Worm (Caenorhabditis elegans) whole organism, L2 larva: ENCODE data around the gene clec-147.

Source experiments
- C34F6.9 ChIP-seq: fragments of 150-350 bp; optimal IDR thresholded peaks from 2 replicates; lab custom pipeline; 2014; ENCODE audit warnings: missing biosample characterization, missing genetic modification characterization
- F13H6.1 ChIP-seq: sonication (generic microtip); optimal IDR thresholded peaks from 2 replicates; lab custom pipeline; 2016; ENCODE audit warnings: missing genetic modification characterization, missing compliant biosample characterization
- R02D3.7 ChIP-seq: fragments of 150-350 bp; optimal IDR thresholded peaks from 2 replicates; lab custom pipeline; 2014; ENCODE audit warnings: missing biosample characterization, missing genetic modification characterization
- ZK546.5 ChIP-seq: sonication (generic microtip); optimal IDR thresholded peaks from 2 replicates; lab custom pipeline; 2017; ENCODE audit warnings: missing biosample characterization, missing genetic modification characterization
- alr-1 ChIP-seq: fragments of 150-350 bp; optimal IDR thresholded peaks from 2 replicates; lab custom pipeline; 2014; ENCODE audit warnings: missing biosample characterization, missing genetic modification characterization
- ama-1 ChIP-seq: fragments of 150-350 bp; optimal IDR thresholded peaks from 2 replicates; lab custom pipeline; 2018; ENCODE audit warnings: inconsistent platforms
- blmp-1 ChIP-seq: sonication (generic microtip); optimal IDR thresholded peaks from 2 replicates; lab custom pipeline; 2017; ENCODE audit warnings: missing genetic modification characterization, mild to moderate bottlenecking, missing compliant biosample characterization, antibody characterized with exemption, moderate library complexity; ENCODE audit not compliant: insufficient read depth
- ceh-16 ChIP-seq: fragments of 150-350 bp; optimal IDR thresholded peaks from 2 replicates; lab custom pipeline; 2014; ENCODE audit warnings: missing biosample characterization, missing genetic modification characterization
- ceh-82 ChIP-seq: fragments of 150-350 bp; optimal IDR thresholded peaks from 2 replicates; lab custom pipeline; 2014; ENCODE audit warnings: missing biosample characterization, missing genetic modification characterization
- crh-2 ChIP-seq: sonication (generic microtip); optimal IDR thresholded peaks from 2 replicates; lab custom pipeline; 2017; ENCODE audit warnings: missing biosample characterization, missing genetic modification characterization
- dmd-4 ChIP-seq: sonication (generic microtip); optimal IDR thresholded peaks from 2 replicates; lab custom pipeline; 2017; ENCODE audit warnings: missing biosample characterization, missing genetic modification characterization
- elt-1 ChIP-seq: fragments of 150-350 bp; optimal IDR thresholded peaks from 2 replicates; lab custom pipeline; 2014; ENCODE audit warnings: missing biosample characterization, missing genetic modification characterization
- elt-3 ChIP-seq: sonication (generic microtip); optimal IDR thresholded peaks from 2 replicates; lab custom pipeline; 2017; ENCODE audit warnings: missing biosample characterization, missing genetic modification characterization
- fos-1 ChIP-seq: fragments of 150-350 bp; optimal IDR thresholded peaks from 2 replicates; lab custom pipeline; 2014; ENCODE audit warnings: missing biosample characterization, missing genetic modification characterization
- gmeb-1 ChIP-seq: fragments of 150-350 bp; optimal IDR thresholded peaks from 2 replicates; lab custom pipeline; 2014; ENCODE audit warnings: missing biosample characterization, missing genetic modification characterization
- lin-11 ChIP-seq: fragments of 150-350 bp; sonication (generic microtip); optimal IDR thresholded peaks from 2 replicates; lab custom pipeline; 2014; ENCODE audit warnings: missing biosample characterization, missing genetic modification characterization, inconsistent platforms, mixed read lengths
- lin-13 ChIP-seq: fragments of 150-350 bp; optimal IDR thresholded peaks from 2 replicates; lab custom pipeline; 2014; ENCODE audit warnings: missing biosample characterization, missing genetic modification reagents, missing genetic modification characterization
- lin-39 ChIP-seq: fragments of 150-350 bp; optimal IDR thresholded peaks from 2 replicates; lab custom pipeline; 2014; ENCODE audit warnings: missing biosample characterization, missing genetic modification reagents, missing genetic modification characterization
- mbf-1 ChIP-seq: sonication (generic microtip); optimal IDR thresholded peaks from 2 replicates; lab custom pipeline; 2017; ENCODE audit warnings: missing biosample characterization, missing genetic modification characterization
- nhr-11 ChIP-seq: fragments of 150-350 bp; optimal IDR thresholded peaks from 2 replicates; lab custom pipeline; 2014; ENCODE audit warnings: missing biosample characterization, missing genetic modification characterization
- nhr-12 ChIP-seq: fragments of 150-350 bp; optimal IDR thresholded peaks from 2 replicates; lab custom pipeline; 2014; ENCODE audit warnings: missing biosample characterization, missing genetic modification characterization
- nhr-129 ChIP-seq: fragments of 150-350 bp; optimal IDR thresholded peaks from 2 replicates; lab custom pipeline; 2014; ENCODE audit warnings: missing biosample characterization, missing genetic modification characterization
- nhr-23 ChIP-seq: fragments of 150-350 bp; optimal IDR thresholded peaks from 2 replicates; lab custom pipeline; 2014; ENCODE audit warnings: missing biosample characterization, missing genetic modification reagents, missing genetic modification characterization
- nhr-25 ChIP-seq: fragments of 150-350 bp; sonication (generic microtip); optimal IDR thresholded peaks from 3 replicates; lab custom pipeline; 2014; ENCODE audit warnings: missing biosample characterization, missing genetic modification characterization
- nhr-6 ChIP-seq: fragments of 150-350 bp; optimal IDR thresholded peaks from 2 replicates; lab custom pipeline; 2014; ENCODE audit warnings: missing biosample characterization, missing genetic modification characterization
- nhr-77 ChIP-seq: fragments of 150-350 bp; optimal IDR thresholded peaks from 2 replicates; lab custom pipeline; 2014; ENCODE audit warnings: missing biosample characterization, missing genetic modification characterization
- peb-1 ChIP-seq: fragments of 150-350 bp; optimal IDR thresholded peaks from 2 replicates; lab custom pipeline; 2014; ENCODE audit warnings: missing biosample characterization, missing genetic modification characterization
- sem-4 ChIP-seq: fragments of 150-350 bp; optimal IDR thresholded peaks from 2 replicates; lab custom pipeline; 2014; ENCODE audit warnings: missing biosample characterization, missing genetic modification reagents, missing genetic modification characterization
- skn-1 ChIP-seq: sonication (generic microtip); optimal IDR thresholded peaks from 2 replicates; lab custom pipeline; 2017; ENCODE audit warnings: missing biosample characterization, missing genetic modification characterization
- sma-3 ChIP-seq: sonication (generic microtip); optimal IDR thresholded peaks from 2 replicates; lab custom pipeline; 2016; ENCODE audit warnings: missing genetic modification reagents, missing genetic modification characterization, missing compliant biosample characterization
- sma-9 ChIP-seq, 2 experiments: fragments of 150-350 bp in 1 of 2; sonication (generic microtip) in 1 of 2; optimal IDR thresholded peaks; 2 replicates each; lab custom pipeline; 2014 to 2016; ENCODE audit warnings: missing genetic modification characterization in 2 of 2, mild to moderate bottlenecking in 1 of 2, missing biosample characterization in 1 of 2, missing compliant biosample characterization in 1 of 2, missing genetic modification reagents in 1 of 2, moderate library complexity in 1 of 2
- snpc-4 ChIP-seq: fragments of 150-350 bp; optimal IDR thresholded peaks from 2 replicates; lab custom pipeline; 2014; ENCODE audit warnings: missing biosample characterization, missing genetic modification characterization
- unc-39 ChIP-seq: fragments of 150-350 bp; optimal IDR thresholded peaks from 2 replicates; lab custom pipeline; 2014; ENCODE audit warnings: missing biosample characterization, missing genetic modification characterization
- unc-62 ChIP-seq: fragments of 150-350 bp; optimal IDR thresholded peaks from 2 replicates; lab custom pipeline; 2014; ENCODE audit warnings: missing biosample characterization, missing genetic modification reagents, missing genetic modification characterization
- zag-1 ChIP-seq: fragments of 150-350 bp; optimal IDR thresholded peaks from 2 replicates; lab custom pipeline; 2014; ENCODE audit warnings: missing biosample characterization, missing genetic modification characterization

Gene clec-147

ce11 chrII:14537728-14538127, at the start of gene clec-147, which contains the start of gene C04H5.7:
clec-147 (minus strand) TSS chrII:14537828.
C04H5.7 (plus strand) TSS chrII:14537946.
- TF ChIP-seq nhr-23 (tag; lab: Kevin White, UChicago) (no peak), nhr-12 (tag; lab: Kevin White, UChicago) (no peak), lin-11 (tag; lab: Kevin White, UChicago) (no peak), nhr-77 (tag; lab: Kevin White, UChicago) (no peak)

- TF ChIP-seq dmd-4: no peak
- no peak for TF ChIP-seq ama-1 (lab: Kevin White, UChicago)
- no peak for TF ChIP-seq skn-1 (tag; lab: Kevin White, UChicago)
- no peak for TF ChIP-seq lin-13 (GFP tag; lab: Kevin White, UChicago)
- no peak for TF ChIP-seq nhr-129
These were observed 49.8 kb upstream of the clec-147 start, which contains the start of gene C01G12.5 for ce11 chrII:14587407-14587806. C01G12.5 (minus strand) TSS chrII:14587507.

ce11 chrII:14582206-14582605, 44.6 kb upstream of the clec-147 start, which contains the start of gene C01G12.3:
C01G12.3 (minus strand) TSS chrII:14582306.
- TF ChIP-seq sem-4 (tag; lab: Kevin White, UChicago) (no peak), ceh-82 (tag; lab: Kevin White, UChicago) (no peak), nhr-129 (no peak), gmeb-1 (tag; lab: Kevin White, UChicago) (no peak), lin-39 (no peak), unc-39 (tag; lab: Kevin White, UChicago) (no peak), lin-13 (GFP tag; lab: Kevin White, UChicago) (no peak), ceh-16 (tag; lab: Kevin White, UChicago) (no peak), elt-3 (tag; lab: Kevin White, UChicago) (no peak), fos-1 (tag; lab: Kevin White, UChicago) (no peak), nhr-11 (tag; lab: Kevin White, UChicago) (no peak), blmp-1 (tag; lab: Kevin White, UChicago) (no peak), skn-1 (tag; lab: Kevin White, UChicago) (no peak), nhr-23 (tag; lab: Kevin White, UChicago) (no peak)

- TF ChIP-seq nhr-11 (tag; lab: Kevin White, UChicago) (no peak), peb-1 (tag; lab: Kevin White, UChicago) (no peak), ceh-82 (tag; lab: Kevin White, UChicago) (no peak), crh-2 (no peak), nhr-23 (tag; lab: Kevin White, UChicago) (no peak), ama-1 (lab: Kevin White, UChicago) (no peak), snpc-4 (tag; lab: Kevin White, UChicago) (no peak), ZK546.5 (tag; lab: Kevin White, UChicago) (no peak), elt-1 (no peak), lin-39 (no peak), nhr-6 (tag; lab: Kevin White, UChicago) (no peak), dmd-4 (no peak), mbf-1 (tag; lab: Kevin White, UChicago) (no peak), skn-1 (tag; lab: Kevin White, UChicago) (no peak), nhr-25 (no peak), sma-3 (GFP tag; lab: Kevin White, UChicago) (no peak), unc-62 (GFP tag; lab: Kevin White, UChicago) (no peak), sma-9 (GFP tag; optimal IDR thresholded peaks at IDR 0.05; lab: Kevin White, UChicago) (no peak), sma-9 (tag; optimal IDR thresholded peaks at IDR 0.05; lab: Kevin White, UChicago) (no peak)
- TF ChIP-seq, all 48 proteins: peak for 0
These were observed 42.9 kb upstream of the clec-147 start, which contains the start of the genes nspb-8 and nspb-9 for ce11 chrII:14580549-14580948. nspb-8 (minus strand) TSS chrII:14580649. nspb-9 (plus strand) TSS chrII:14580859.

ce11 chrII:14578716-14579115, 41.1 kb upstream of the clec-147 start, which contains the start of gene C01G12.9:
C01G12.9 (plus strand) TSS chrII:14579016.
- TF ChIP-seq mbf-1 (tag; lab: Kevin White, UChicago) (no peak), ZK546.5 (tag; lab: Kevin White, UChicago) (no peak), elt-1 (no peak), nhr-25 (no peak), zag-1 (tag; lab: Kevin White, UChicago) (no peak), alr-1 (no peak), ceh-82 (tag; lab: Kevin White, UChicago) (no peak), nhr-129 (no peak), F13H6.1 (tag; lab: Kevin White, UChicago) (no peak), elt-3 (tag; lab: Kevin White, UChicago) (no peak), C34F6.9 (tag; lab: Kevin White, UChicago) (no peak), R02D3.7 (tag; lab: Kevin White, UChicago) (no peak), ceh-16 (tag; lab: Kevin White, UChicago) (no peak)
